Worm (Caenorhabditis elegans) whole organism, L2 larva: ENCODE results near the gene bed-1.

Source experiments
- R02D3.7 ChIP-seq: fragments of 150-350 bp; optimal IDR thresholded peaks from 2 replicates; lab custom pipeline; 2014; ENCODE audit warnings: missing biosample characterization, missing genetic modification characterization
- ZK546.5 ChIP-seq: sonication (generic microtip); optimal IDR thresholded peaks from 2 replicates; lab custom pipeline; 2017; ENCODE audit warnings: missing biosample characterization, missing genetic modification characterization
- alr-1 ChIP-seq: fragments of 150-350 bp; optimal IDR thresholded peaks from 2 replicates; lab custom pipeline; 2014; ENCODE audit warnings: missing biosample characterization, missing genetic modification characterization
- ama-1 ChIP-seq: fragments of 150-350 bp; optimal IDR thresholded peaks from 2 replicates; lab custom pipeline; 2018; ENCODE audit warnings: inconsistent platforms
- lin-13 ChIP-seq: fragments of 150-350 bp; optimal IDR thresholded peaks from 2 replicates; lab custom pipeline; 2014; ENCODE audit warnings: missing biosample characterization, missing genetic modification reagents, missing genetic modification characterization
- mdl-1 ChIP-seq, 2 experiments: fragments of 150-350 bp in 1 of 2; sonication (generic microtip) in 1 of 2; optimal IDR thresholded peaks; 2 replicates each; lab custom pipeline; 2017; ENCODE audit warnings: missing biosample characterization in 2 of 2, missing genetic modification characterization in 2 of 2
- nhr-25 ChIP-seq: fragments of 150-350 bp; sonication (generic microtip); optimal IDR thresholded peaks from 3 replicates; lab custom pipeline; 2014; ENCODE audit warnings: missing biosample characterization, missing genetic modification characterization
- nhr-6 ChIP-seq: fragments of 150-350 bp; optimal IDR thresholded peaks from 2 replicates; lab custom pipeline; 2014; ENCODE audit warnings: missing biosample characterization, missing genetic modification characterization
- zag-1 ChIP-seq: fragments of 150-350 bp; optimal IDR thresholded peaks from 2 replicates; lab custom pipeline; 2014; ENCODE audit warnings: missing biosample characterization, missing genetic modification characterization

DNA sequence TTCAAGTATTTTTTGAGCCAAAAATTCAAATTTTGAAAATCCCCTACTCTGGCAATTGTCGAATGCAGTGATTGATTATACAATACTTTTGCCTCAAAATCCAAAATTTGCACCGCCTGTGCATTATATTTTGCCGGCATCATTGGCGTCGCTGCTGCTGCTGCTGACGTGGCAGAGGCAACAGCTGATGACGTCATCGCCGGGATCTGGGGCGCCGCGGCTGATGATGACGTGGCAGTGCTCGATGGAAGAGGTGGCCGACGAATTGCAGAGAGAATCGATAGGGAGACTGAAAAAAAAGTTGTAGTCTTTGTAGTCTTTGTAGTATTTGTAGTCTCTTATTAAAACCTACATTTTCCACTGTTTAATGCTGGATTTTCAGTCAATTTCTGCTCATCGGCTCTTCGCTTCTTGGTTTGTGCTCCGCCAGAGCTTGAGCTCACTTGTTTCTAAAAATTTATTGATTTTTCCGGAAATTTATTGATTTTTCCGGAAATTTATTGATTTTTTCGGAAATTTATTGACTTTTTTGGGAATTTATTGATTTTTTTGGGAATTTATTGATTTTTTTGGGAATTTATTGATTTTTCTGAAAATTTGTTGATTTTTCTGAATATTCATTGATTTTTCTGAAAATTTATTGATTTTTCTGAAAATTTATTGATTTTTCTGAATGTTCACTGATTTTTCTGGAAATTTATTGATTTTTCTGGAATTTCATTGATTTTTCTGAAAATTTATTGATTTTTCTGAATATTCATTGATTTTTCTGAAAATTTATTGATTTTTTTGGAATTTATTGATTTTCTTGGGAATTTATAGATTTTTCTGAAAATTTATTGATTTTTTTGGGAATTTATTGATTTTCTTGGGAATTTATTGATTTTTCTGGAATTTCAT, 3.7 kb downstream of the bed-1 start:
- TF ChIP-seq ama-1 (lab: Kevin White, UChicago) (no peak), ZK546.5 (tag; lab: Kevin White, UChicago) (no peak), zag-1 (no peak), nhr-6 (tag; lab: Kevin White, UChicago) (no peak), nhr-25 (tag; lab: Kevin White, UChicago) (no peak), alr-1 (no peak), R02D3.7 (tag; lab: Kevin White, UChicago) (no peak), mdl-1 (tag; optimal IDR thresholded peaks at IDR 0.05; lab: Kevin White, UChicago) (no peak), lin-13 (GFP tag; lab: Kevin White, UChicago) (no peak)
